Fruit fly (Drosophila melanogaster) whole organism, embryonic: ENCODE data around the gene Ir75d.

Experiments used
- Adf1 ChIP-seq: fragments of 200-800 bp; sonication (Bioruptor generic); IDR thresholded peaks from 2 replicates; pipeline ENCODE4 v1.3.6; 2022; ENCODE audit warnings: missing biosample characterization, missing genetic modification characterization
- B-H2 ChIP-seq: fragments of 200-800 bp; sonication (Bioruptor generic); optimal IDR thresholded peaks from 2 replicates; lab custom pipeline; 2018; ENCODE audit warnings: missing biosample characterization, mild to moderate bottlenecking, missing genetic modification characterization
- CG12155 ChIP-seq: fragments of 200-800 bp; sonication (Bioruptor generic); optimal IDR thresholded peaks from 3 replicates; lab custom pipeline; 2016; ENCODE audit warnings: missing biosample characterization, missing genetic modification characterization
- CG13296 ChIP-seq: fragments of 200-800 bp; sonication (Bioruptor generic); optimal IDR thresholded peaks from 3 replicates; lab custom pipeline; 2018; ENCODE audit warnings: missing biosample characterization, mild to moderate bottlenecking, missing genetic modification characterization
- CG13624 ChIP-seq: fragments of 200-800 bp; sonication (Bioruptor generic); optimal IDR thresholded peaks from 2 replicates; lab custom pipeline; 2016; ENCODE audit warnings: missing biosample characterization, missing genetic modification characterization
- CG13894 ChIP-seq: fragments of 200-800 bp; sonication (Bioruptor generic); optimal IDR thresholded peaks from 3 replicates; lab custom pipeline; 2018; ENCODE audit warnings: missing biosample characterization, mild to moderate bottlenecking, missing genetic modification characterization, moderate library complexity
- CG14441 ChIP-seq: fragments of 200-800 bp; sonication (Bioruptor generic); IDR thresholded peaks from 2 replicates; pipeline ENCODE4 v1.3.6; 2022; ENCODE audit warnings: missing biosample characterization, missing genetic modification characterization
- CG15514 ChIP-seq: fragments of 200-800 bp; sonication (Bioruptor generic); optimal IDR thresholded peaks from 3 replicates; lab custom pipeline; 2017; ENCODE audit warnings: missing biosample characterization, missing genetic modification characterization, mild to moderate bottlenecking, moderate library complexity, missing genetic modification reagents
- CG17829 ChIP-seq: fragments of 200-800 bp; optimal IDR thresholded peaks from 2 replicates; lab custom pipeline; 2019; ENCODE audit warnings: missing biosample characterization, mild to moderate bottlenecking, missing genetic modification characterization, moderate library complexity
- CG1832 ChIP-seq: fragments of 200-800 bp; sonication (Bioruptor generic); optimal IDR thresholded peaks from 2 replicates; lab custom pipeline; 2017; ENCODE audit warnings: missing biosample characterization, mild to moderate bottlenecking, missing genetic modification characterization, inconsistent platforms
- CG18476 ChIP-seq: fragments of 200-800 bp; sonication (Bioruptor generic); optimal IDR thresholded peaks from 2 replicates; lab custom pipeline; 2016; ENCODE audit warnings: missing biosample characterization, mild to moderate bottlenecking, missing genetic modification characterization
- CG31224 ChIP-seq: fragments of 200-800 bp; sonication (Bioruptor generic); IDR thresholded peaks from 2 replicates; pipeline ENCODE4 v1.3.6; 2022; ENCODE audit warnings: missing biosample characterization, missing genetic modification characterization
- CG32767 ChIP-seq: fragments of 200-800 bp; sonication (Bioruptor generic); IDR thresholded peaks from 2 replicates; pipeline ENCODE4 v1.3.6; 2022; ENCODE audit warnings: missing biosample characterization, missing genetic modification characterization
- CG5180 ChIP-seq: fragments of 200-800 bp; sonication (Bioruptor generic); optimal IDR thresholded peaks from 3 replicates; lab custom pipeline; 2017; ENCODE audit warnings: missing biosample characterization, missing genetic modification characterization, mild to moderate bottlenecking, moderate library complexity, missing genetic modification reagents
- CG5953 ChIP-seq: fragments of 200-800 bp; sonication (Bioruptor generic); IDR thresholded peaks from 2 replicates; pipeline ENCODE4 v1.3.6; 2022; ENCODE audit warnings: missing biosample characterization, missing genetic modification characterization
- D ChIP-seq, 2 experiments: fragments of 200-800 bp in 1 of 2; fragments of >200 bp in 1 of 2; sonication (Bioruptor generic) in 1 of 2; optimal IDR thresholded peaks; 2 replicates in 1 of 2; 3 replicates in 1 of 2; lab custom pipeline; 2017; ENCODE audit warnings: mild to moderate bottlenecking in 1 of 2, missing biosample characterization in 1 of 2, missing genetic modification characterization in 1 of 2, missing genetic modification reagents in 1 of 2
- Dad ChIP-seq: fragments of 200-800 bp; sonication (Bioruptor generic); optimal IDR thresholded peaks from 3 replicates; lab custom pipeline; 2016; ENCODE audit warnings: missing biosample characterization, missing genetic modification characterization
- Dp ChIP-seq: fragments of 200-800 bp; sonication (Bioruptor generic); optimal IDR thresholded peaks from 2 replicates; lab custom pipeline; 2018; ENCODE audit warnings: missing biosample characterization, mild to moderate bottlenecking, missing genetic modification characterization, moderate library complexity
- Fer2 ChIP-seq: fragments of 200-800 bp; sonication (Bioruptor generic); optimal IDR thresholded peaks from 2 replicates; lab custom pipeline; 2018; ENCODE audit warnings: missing biosample characterization, mild to moderate bottlenecking, missing genetic modification characterization, moderate library complexity
- HLH3B ChIP-seq: fragments of 200-800 bp; sonication (Bioruptor generic); IDR thresholded peaks from 2 replicates; pipeline ENCODE4 v1.3.6; 2022; ENCODE audit warnings: missing biosample characterization, missing genetic modification characterization
- HLH54F ChIP-seq: fragments of 200-800 bp; sonication (Bioruptor generic); optimal IDR thresholded peaks from 3 replicates; lab custom pipeline; 2016; ENCODE audit warnings: missing biosample characterization, missing genetic modification characterization
- HLHmδ ChIP-seq: fragments of 200-800 bp; sonication (Bioruptor generic); optimal IDR thresholded peaks from 2 replicates; lab custom pipeline; 2018; ENCODE audit warnings: missing biosample characterization, mild to moderate bottlenecking, missing genetic modification characterization, moderate library complexity
- Hr51 ChIP-seq, 2 experiments: fragments of 200-800 bp; sonication (Bioruptor generic); optimal IDR thresholded peaks; 2 replicates in 1 of 2; 3 replicates in 1 of 2; lab custom pipeline; 2016 to 2018; ENCODE audit warnings: missing biosample characterization in 2 of 2, missing genetic modification characterization in 2 of 2, mild to moderate bottlenecking in 1 of 2, moderate library complexity in 1 of 2
- Mad ChIP-seq: fragments of 200-800 bp; sonication (Bioruptor generic); optimal IDR thresholded peaks from 2 replicates; lab custom pipeline; 2016; ENCODE audit warnings: missing biosample characterization, missing genetic modification characterization
- Max ChIP-seq: fragments of 200-800 bp; sonication (Bioruptor generic); optimal IDR thresholded peaks from 2 replicates; lab custom pipeline; 2016; ENCODE audit warnings: missing biosample characterization, mild to moderate bottlenecking, missing genetic modification characterization
- Mes4 ChIP-seq: fragments of 200-800 bp; sonication (Bioruptor generic); optimal IDR thresholded peaks from 2 replicates; lab custom pipeline; 2016; ENCODE audit warnings: missing biosample characterization, missing genetic modification characterization
- NC2β ChIP-seq: fragments of 200-800 bp; sonication (Bioruptor generic); optimal IDR thresholded peaks from 2 replicates; lab custom pipeline; 2016; ENCODE audit warnings: missing biosample characterization, missing genetic modification characterization
- Nf-YA ChIP-seq: fragments of 200-800 bp; sonication (Bioruptor generic); IDR thresholded peaks from 2 replicates; pipeline ENCODE4 v1.3.6; 2022; ENCODE audit warnings: missing biosample characterization, missing genetic modification characterization
- Rx ChIP-seq: fragments of 200-800 bp; sonication (Bioruptor generic); IDR thresholded peaks from 2 replicates; pipeline ENCODE4 v1.3.6; 2022; ENCODE audit warnings: missing biosample characterization, missing genetic modification characterization
- Sin3A ChIP-seq: fragments of >200 bp; optimal IDR thresholded peaks from 2 replicates; lab custom pipeline; 2018
- Ssrp ChIP-seq: fragments of 200-800 bp; sonication (Bioruptor generic); optimal IDR thresholded peaks from 2 replicates; lab custom pipeline; 2018; ENCODE audit warnings: missing biosample characterization, mild to moderate bottlenecking, missing genetic modification characterization, moderate library complexity
- ato ChIP-seq: fragments of 200-800 bp; sonication (Bioruptor generic); IDR thresholded peaks from 2 replicates; pipeline ENCODE4 v1.3.6; 2022; ENCODE audit warnings: missing biosample characterization, missing genetic modification characterization; ENCODE audit not compliant: partially characterized antibody
- az2 ChIP-seq: fragments of 200-800 bp; sonication (Bioruptor generic); optimal IDR thresholded peaks from 3 replicates; lab custom pipeline; 2016; ENCODE audit warnings: missing biosample characterization, missing genetic modification characterization
- bbx ChIP-seq: fragments of 200-800 bp; sonication (Bioruptor generic); IDR thresholded peaks from 2 replicates; pipeline ENCODE4 v1.3.6; 2022; ENCODE audit warnings: missing biosample characterization, missing genetic modification characterization; ENCODE audit not compliant: partially characterized antibody
- bcd ChIP-seq: fragments of 200-800 bp; sonication (Bioruptor generic); optimal IDR thresholded peaks from 2 replicates; lab custom pipeline; 2017; ENCODE audit warnings: missing biosample characterization, mild to moderate bottlenecking, missing genetic modification characterization
- bsh ChIP-seq, 2 experiments: fragments of 200-800 bp; sonication (Bioruptor generic); optimal IDR thresholded peaks; 2 replicates each; lab custom pipeline; 2017 to 2018; ENCODE audit warnings: mild to moderate bottlenecking in 2 of 2, missing biosample characterization in 2 of 2, missing genetic modification characterization in 2 of 2, moderate library complexity in 1 of 2
- caup ChIP-seq: fragments of 200-800 bp; sonication (Bioruptor generic); optimal IDR thresholded peaks from 3 replicates; lab custom pipeline; 2017; ENCODE audit warnings: missing biosample characterization, mild to moderate bottlenecking, missing genetic modification characterization, moderate library complexity; ENCODE audit not compliant: severe bottlenecking
- chn ChIP-seq: fragments of 200-800 bp; sonication (Bioruptor generic); optimal IDR thresholded peaks from 2 replicates; lab custom pipeline; 2016; ENCODE audit warnings: missing biosample characterization, missing genetic modification characterization
- cwo ChIP-seq: fragments of 200-800 bp; sonication (Bioruptor generic); optimal IDR thresholded peaks from 3 replicates; lab custom pipeline; 2017; ENCODE audit warnings: missing biosample characterization, missing genetic modification characterization, mild to moderate bottlenecking, moderate library complexity, missing genetic modification reagents
- dm ChIP-seq: fragments of 200-800 bp; sonication (Bioruptor generic); optimal IDR thresholded peaks from 3 replicates; lab custom pipeline; 2016; ENCODE audit warnings: missing biosample characterization, missing genetic modification characterization
- fd102C ChIP-seq: fragments of 200-800 bp; sonication (Bioruptor generic); optimal IDR thresholded peaks from 2 replicates; lab custom pipeline; 2018; ENCODE audit warnings: missing biosample characterization, mild to moderate bottlenecking, missing genetic modification characterization, moderate library complexity
- ftz-f1 ChIP-seq: fragments of 200-800 bp; sonication (Bioruptor generic); optimal IDR thresholded peaks from 2 replicates; lab custom pipeline; 2016; ENCODE audit warnings: missing biosample characterization, missing genetic modification characterization
- gcm2 ChIP-seq: fragments of 200-800 bp; sonication (Bioruptor generic); optimal IDR thresholded peaks from 2 replicates; lab custom pipeline; 2016; ENCODE audit warnings: missing biosample characterization, missing genetic modification characterization
- grn ChIP-seq: fragments of 200-800 bp; sonication (Bioruptor generic); optimal IDR thresholded peaks from 3 replicates; lab custom pipeline; 2017; ENCODE audit warnings: missing biosample characterization, missing genetic modification characterization
- kah ChIP-seq: fragments of 200-800 bp; sonication (Bioruptor generic); optimal IDR thresholded peaks from 2 replicates; lab custom pipeline; 2018; ENCODE audit warnings: missing biosample characterization, mild to moderate bottlenecking, missing genetic modification characterization
- nmo ChIP-seq: fragments of 200-800 bp; sonication (Bioruptor generic); optimal IDR thresholded peaks from 2 replicates; lab custom pipeline; 2018; ENCODE audit warnings: missing biosample characterization, mild to moderate bottlenecking, missing genetic modification characterization, moderate library complexity
- onecut ChIP-seq: fragments of 200-800 bp; sonication (Bioruptor generic); IDR thresholded peaks from 2 replicates; pipeline ENCODE4 v1.3.6; 2022; ENCODE audit warnings: missing biosample characterization, missing genetic modification characterization
- tio ChIP-seq: fragments of 200-800 bp; sonication (Bioruptor generic); optimal IDR thresholded peaks from 2 replicates; lab custom pipeline; 2017; ENCODE audit warnings: missing biosample characterization, missing genetic modification characterization, inconsistent platforms
- tx ChIP-seq: fragments of 200-800 bp; sonication (Bioruptor generic); optimal IDR thresholded peaks from 2 replicates; lab custom pipeline; 2016; ENCODE audit warnings: missing biosample characterization, missing genetic modification characterization
- zen ChIP-seq: fragments of 200-800 bp; sonication (Bioruptor generic); optimal IDR thresholded peaks from 3 replicates; lab custom pipeline; 2018; ENCODE audit warnings: missing biosample characterization, mild to moderate bottlenecking, missing genetic modification characterization, moderate library complexity

The Ir75d gene

dm6 chr3L:18898086-18898470, 12.9 kb downstream of the Ir75d start, which contains the start of gene CG3902 (continued):
- peak; percentile 68 for TF ChIP-seq caup
- TF ChIP-seq tx (GFP tag; lab: Kevin White, UChicago): no peak
- TF ChIP-seq onecut (GFP tag; lab: Robert Waterston, UW): peak; percentile 31
- no peak for TF ChIP-seq CG5180
- no peak for TF ChIP-seq HLH3B (GFP tag; lab: Robert Waterston, UW)
- no peak for TF ChIP-seq Nf-YA (GFP tag; lab: Robert Waterston, UW)
- no peak for TF ChIP-seq dm (GFP tag; lab: Kevin White, UChicago)
- no peak for TF ChIP-seq Fer2 (tag; lab: Kevin White, UChicago)
- peak; percentile 76 for TF ChIP-seq cwo (GFP tag; lab: Kevin White, UChicago)
- TF ChIP-seq Adf1 (GFP tag; lab: Robert Waterston, UW): peak; percentile 22; the same call in 1 of the 2 replicates
- no peak for TF ChIP-seq CG1832 (GFP tag; lab: Kevin White, UChicago)
- no peak for TF ChIP-seq tio
- no peak for TF ChIP-seq zen (tag; lab: Kevin White, UChicago)
- no peak for TF ChIP-seq HLHmδ
- TF ChIP-seq CG14441 (GFP tag; lab: Robert Waterston, UW): no peak; the same call in 1 of the 2 replicates
- 0 out of 2 replicates have a peak, but pooled peaks have one; percentile 10 for TF ChIP-seq CG31224 (GFP tag; lab: Robert Waterston, UW)
- TF ChIP-seq CG32767 (GFP tag; lab: Robert Waterston, UW): no peak
- TF ChIP-seq CG13296 (GFP tag; lab: Kevin White, UChicago): peak; percentile 47
- TF ChIP-seq bsh (GFP tag; optimal IDR thresholded peaks at IDR 0.05; lab: Kevin White, UChicago): peak in 1 of 2 experiments; percentile 32
- peak; percentile 9 for TF ChIP-seq CG13624
- TF ChIP-seq kah (GFP tag; lab: Kevin White, UChicago): peak; percentile 98
- TF ChIP-seq CG18476 (GFP tag; lab: Kevin White, UChicago): no peak
- TF ChIP-seq nmo (GFP tag; lab: Kevin White, UChicago): no peak
- TF ChIP-seq Rx (GFP tag; lab: Robert Waterston, UW): no peak
- no peak for TF ChIP-seq NC2β (GFP tag; lab: Kevin White, UChicago)
- peak; percentile 59; the same call in 1 of the 2 replicates for TF ChIP-seq bbx (GFP tag; lab: Robert Waterston, UW)
- TF ChIP-seq Mes4 (GFP tag; lab: Kevin White, UChicago): no peak
- peak; percentile 55 for TF ChIP-seq ftz-f1 (GFP tag; lab: Kevin White, UChicago)
- TF ChIP-seq gcm2: peak; percentile 32
- no peak for TF ChIP-seq fd102C (GFP tag; lab: Kevin White, UChicago)
- TF ChIP-seq Dad (GFP tag; lab: Kevin White, UChicago): peak; percentile 12
- peak; percentile 67 for TF ChIP-seq CG5953 (GFP tag; lab: Robert Waterston, UW)
- TF ChIP-seq az2: no peak
- TF ChIP-seq Mad: no peak
- no peak for TF ChIP-seq HLH54F (GFP tag; lab: Kevin White, UChicago)
- TF ChIP-seq Dp (GFP tag; lab: Kevin White, UChicago): no peak
- no peak for TF ChIP-seq CG17829 (tag; lab: Kevin White, UChicago)
- TF ChIP-seq chn (GFP tag; lab: Kevin White, UChicago): no peak
- peak in 1 of 2 experiments; percentile 2 for TF ChIP-seq Hr51 (GFP tag; optimal IDR thresholded peaks at IDR 0.05; lab: Kevin White, UChicago)
- peak; percentile 18 for TF ChIP-seq Max (GFP tag; lab: Kevin White, UChicago)
- no peak for TF ChIP-seq CG12155 (GFP tag; lab: Kevin White, UChicago)
- TF ChIP-seq Sin3A: no peak
- TF ChIP-seq CG15514 (GFP tag; lab: Kevin White, UChicago): peak; percentile 40
- peak; percentile 10 for TF ChIP-seq CG13894 (tag; lab: Kevin White, UChicago)
- peak; percentile 84 for TF ChIP-seq grn (GFP tag; lab: Kevin White, UChicago)
- no peak for TF ChIP-seq D (optimal IDR thresholded peaks at IDR 0.05; lab: Kevin White, UChicago)
- TF ChIP-seq D (GFP tag; optimal IDR thresholded peaks at IDR 0.05; lab: Kevin White, UChicago): no peak
- TF ChIP-seq Ssrp (tag; lab: Kevin White, UChicago): no peak
- TF ChIP-seq ato (GFP tag; lab: Robert Waterston, UW): 0 out of 2 replicates have a peak, but pooled peaks have one; percentile 41
- TF ChIP-seq B-H2 (GFP tag; lab: Kevin White, UChicago): peak; percentile 71
- no peak for TF ChIP-seq bcd
